Fruit fly (Drosophila melanogaster): ENCODE results near the gene nerfin-2.

dm6 chr3R:10095765-10096164, 24.8 kb downstream of the nerfin-2 start:
- TF ChIP-seq bab1 (GFP tag; optimal IDR thresholded peaks at IDR 0.05), result no peak
- no peak for TF ChIP-seq CG12768 (GFP tag; optimal IDR thresholded peaks at IDR 0.05)
- TF ChIP-seq ovo (GFP tag; optimal IDR thresholded peaks at IDR 0.05), result no peak

All from whole organism, adult.